Fruit fly (Drosophila melanogaster) S2 (cell line): Measurements from ENCODE around the gene poe.

Experiments used
- CG8478 ChIP-seq: fragments of >200 bp; optimal IDR thresholded peaks from 2 replicates; lab custom pipeline; 2018
- CTCF ChIP-seq, 2 experiments: fragments of >200 bp; optimal IDR thresholded peaks; 2 replicates each; lab custom pipeline; 2018

dm6 chr2L:8104706-8105105 is 33.3 kb upstream of the poe start:
- no peak for TF ChIP-seq CG8478
- no peak for TF ChIP-seq CTCF (optimal IDR thresholded peaks at IDR 0.05; lab: Kevin White, UChicago)
